Fruit fly (Drosophila melanogaster) whole organism, embryonic: ENCODE results near the gene DIP1.

Experiments
- Abd-B ChIP-seq: fragments of 200-800 bp; sonication (Bioruptor generic); optimal IDR thresholded peaks from 2 replicates; lab custom pipeline; 2018; ENCODE audit warnings: missing biosample characterization, mild to moderate bottlenecking, missing genetic modification characterization, moderate library complexity
- Bdp1 ChIP-seq: fragments of 200-800 bp; sonication (Bioruptor generic); optimal IDR thresholded peaks from 3 replicates; lab custom pipeline; 2016; ENCODE audit warnings: missing biosample characterization, missing genetic modification characterization
- CG10147 ChIP-seq: fragments of 200-800 bp; sonication (Bioruptor generic); optimal IDR thresholded peaks from 2 replicates; lab custom pipeline; 2019; ENCODE audit warnings: missing biosample characterization, mild to moderate bottlenecking, missing genetic modification characterization, moderate library complexity
- CG10366 ChIP-seq: fragments of 200-800 bp; sonication (Bioruptor generic); IDR thresholded peaks from 2 replicates; pipeline ENCODE4 v1.3.6; 2022; ENCODE audit warnings: missing biosample characterization, missing genetic modification characterization
- CG15073 ChIP-seq: fragments of 200-800 bp; sonication (Bioruptor generic); optimal IDR thresholded peaks from 2 replicates; lab custom pipeline; 2016; ENCODE audit warnings: missing biosample characterization, missing genetic modification characterization
- CG15269 ChIP-seq: fragments of 200-800 bp; sonication (Bioruptor generic); optimal IDR thresholded peaks from 2 replicates; lab custom pipeline; 2018; ENCODE audit warnings: missing biosample characterization, mild to moderate bottlenecking, missing genetic modification characterization, moderate library complexity
- CG17802 ChIP-seq: fragments of 200-800 bp; sonication (Bioruptor generic); optimal IDR thresholded peaks from 2 replicates; lab custom pipeline; 2018; ENCODE audit warnings: missing biosample characterization, mild to moderate bottlenecking, missing genetic modification characterization, moderate library complexity
- CG17829 ChIP-seq: fragments of 200-800 bp; optimal IDR thresholded peaks from 2 replicates; lab custom pipeline; 2019; ENCODE audit warnings: missing biosample characterization, mild to moderate bottlenecking, missing genetic modification characterization, moderate library complexity
- CG2712 ChIP-seq: fragments of 200-800 bp; optimal IDR thresholded peaks from 3 replicates; lab custom pipeline; 2019; ENCODE audit warnings: missing biosample characterization, mild to moderate bottlenecking, missing genetic modification characterization, moderate library complexity
- CG33557 ChIP-seq: fragments of 200-800 bp; sonication (Bioruptor generic); optimal IDR thresholded peaks from 2 replicates; lab custom pipeline; 2019; ENCODE audit warnings: missing biosample characterization, mild to moderate bottlenecking, missing genetic modification characterization, moderate library complexity
- CG3726 ChIP-seq: fragments of 200-800 bp; sonication (Bioruptor generic); IDR thresholded peaks from 3 replicates; pipeline ENCODE4, ENCODE4 v1.3.6; 2022; ENCODE audit warnings: missing biosample characterization, missing genetic modification characterization
- CG3838 ChIP-seq: fragments of 200-800 bp; sonication (Bioruptor generic); optimal IDR thresholded peaks from 3 replicates; lab custom pipeline; 2016; ENCODE audit warnings: missing biosample characterization, missing genetic modification characterization
- CG5953 ChIP-seq: fragments of 200-800 bp; sonication (Bioruptor generic); IDR thresholded peaks from 2 replicates; pipeline ENCODE4 v1.3.6; 2022; ENCODE audit warnings: missing biosample characterization, missing genetic modification characterization
- CG6175 ChIP-seq: fragments of 200-800 bp; sonication (Bioruptor generic); IDR thresholded peaks from 3 replicates; pipeline ENCODE4 v1.3.6; 2022; ENCODE audit warnings: missing biosample characterization, missing genetic modification characterization
- CG6254 ChIP-seq: fragments of 200-800 bp; sonication (Bioruptor generic); optimal IDR thresholded peaks from 3 replicates; lab custom pipeline; 2017; ENCODE audit warnings: mild to moderate bottlenecking, missing biosample characterization, missing genetic modification reagents, missing genetic modification characterization
- CG7271 ChIP-seq: fragments of 200-800 bp; sonication (Bioruptor generic); optimal IDR thresholded peaks from 2 replicates; lab custom pipeline; 2018; ENCODE audit warnings: missing biosample characterization, mild to moderate bottlenecking, missing genetic modification characterization, moderate library complexity
- CG7556 ChIP-seq: fragments of 200-800 bp; sonication (Bioruptor generic); optimal IDR thresholded peaks from 2 replicates; lab custom pipeline; 2017; ENCODE audit warnings: missing biosample characterization, mild to moderate bottlenecking, missing genetic modification characterization
- CG8089 ChIP-seq: fragments of 200-800 bp; sonication (Bioruptor generic); optimal IDR thresholded peaks from 3 replicates; lab custom pipeline; 2016; ENCODE audit warnings: missing biosample characterization, missing genetic modification characterization
- CG8290 ChIP-seq, 3 experiments: fragments of 200-800 bp; sonication (Bioruptor generic); optimal IDR thresholded peaks; 2 replicates each; lab custom pipeline; 2016 to 2019; ENCODE audit warnings: missing biosample characterization in 3 of 3, missing genetic modification characterization in 3 of 3, mild to moderate bottlenecking in 2 of 3, moderate library complexity in 1 of 3
- CG8388 ChIP-seq: fragments of 200-800 bp; sonication (Bioruptor generic); optimal IDR thresholded peaks from 2 replicates; lab custom pipeline; 2019; ENCODE audit warnings: missing biosample characterization, mild to moderate bottlenecking, missing genetic modification characterization, moderate library complexity
- CG9797 ChIP-seq: fragments of 200-800 bp; sonication (Bioruptor generic); optimal IDR thresholded peaks from 3 replicates; lab custom pipeline; 2018; ENCODE audit warnings: missing biosample characterization, mild to moderate bottlenecking, missing genetic modification characterization
- CrebB ChIP-seq: fragments of 200-800 bp; sonication (Bioruptor generic); optimal IDR thresholded peaks from 3 replicates; lab custom pipeline; 2018; ENCODE audit warnings: missing biosample characterization, mild to moderate bottlenecking, missing genetic modification characterization
- Dbx ChIP-seq: fragments of 200-800 bp; sonication (Bioruptor generic); IDR thresholded peaks from 3 replicates; pipeline ENCODE4 v1.3.6; 2022; ENCODE audit warnings: missing biosample characterization, missing genetic modification characterization
- E2f1 ChIP-seq: fragments of 200-800 bp; sonication (Bioruptor generic); IDR thresholded peaks from 2 replicates; pipeline ENCODE4 v1.3.6; 2022; ENCODE audit warnings: missing biosample characterization, missing genetic modification characterization
- E2f2 ChIP-seq: fragments of 200-800 bp; sonication (Bioruptor generic); IDR thresholded peaks from 2 replicates; pipeline ENCODE4 v1.3.6; 2022; ENCODE audit warnings: missing biosample characterization, missing genetic modification characterization
- Gug ChIP-seq: fragments of 200-800 bp; sonication (Bioruptor generic); IDR thresholded peaks from 4 replicates; pipeline ENCODE4 v1.3.6; 2022; ENCODE audit warnings: missing biosample characterization, missing genetic modification characterization
- Hr51 ChIP-seq, 2 experiments: fragments of 200-800 bp; sonication (Bioruptor generic); optimal IDR thresholded peaks; 2 replicates in 1 of 2; 3 replicates in 1 of 2; lab custom pipeline; 2016 to 2018; ENCODE audit warnings: missing biosample characterization in 2 of 2, missing genetic modification characterization in 2 of 2, mild to moderate bottlenecking in 1 of 2, moderate library complexity in 1 of 2
- Meics ChIP-seq: fragments of 200-800 bp; sonication (Bioruptor generic); optimal IDR thresholded peaks from 2 replicates; lab custom pipeline; 2017; ENCODE audit warnings: missing biosample characterization, mild to moderate bottlenecking, missing genetic modification characterization
- Mrtf ChIP-seq: fragments of 200-800 bp; sonication (Bioruptor generic); IDR thresholded peaks from 3 replicates; pipeline ENCODE4 v1.3.6; 2022; ENCODE audit warnings: missing biosample characterization, missing genetic modification characterization
- NC2β ChIP-seq: fragments of 200-800 bp; sonication (Bioruptor generic); optimal IDR thresholded peaks from 2 replicates; lab custom pipeline; 2016; ENCODE audit warnings: missing biosample characterization, missing genetic modification characterization
- Pdp1 ChIP-seq, 2 experiments: fragments of 200-800 bp; sonication (Bioruptor generic); optimal IDR thresholded peaks; 3 replicates each; lab custom pipeline; 2016; ENCODE audit warnings: missing biosample characterization in 2 of 2, missing genetic modification characterization in 2 of 2, mild to moderate bottlenecking in 1 of 2, moderate library complexity in 1 of 2
- Rfx ChIP-seq: fragments of 200-800 bp; sonication (Bioruptor generic); IDR thresholded peaks from 2 replicates; pipeline ENCODE4 v1.3.6; 2022; ENCODE audit warnings: missing biosample characterization, missing genetic modification characterization
- Side ChIP-seq: fragments of 200-800 bp; sonication (Bioruptor generic); optimal IDR thresholded peaks from 2 replicates; lab custom pipeline; 2016; ENCODE audit warnings: missing biosample characterization, missing genetic modification characterization
- Six4 ChIP-seq: fragments of 200-800 bp; sonication (Bioruptor generic); optimal IDR thresholded peaks from 2 replicates; lab custom pipeline; 2016; ENCODE audit warnings: missing biosample characterization, missing genetic modification characterization
- Sox100B ChIP-seq: fragments of 200-800 bp; sonication (Bioruptor generic); optimal IDR thresholded peaks from 3 replicates; lab custom pipeline; 2018; ENCODE audit warnings: missing biosample characterization, mild to moderate bottlenecking, missing genetic modification characterization
- al ChIP-seq: fragments of 200-800 bp; sonication (Bioruptor generic); IDR thresholded peaks from 2 replicates; pipeline ENCODE4 v1.3.6; 2022; ENCODE audit warnings: missing biosample characterization, missing genetic modification characterization
- disco-r ChIP-seq: fragments of 200-800 bp; sonication (Bioruptor generic); optimal IDR thresholded peaks from 2 replicates; lab custom pipeline; 2016; ENCODE audit warnings: missing biosample characterization, missing genetic modification characterization
- dpn ChIP-seq, 2 experiments: fragments of 200-800 bp; sonication (Bioruptor generic); optimal IDR thresholded peaks; 3 replicates each; lab custom pipeline; 2016; ENCODE audit warnings: missing biosample characterization in 2 of 2, missing genetic modification characterization in 2 of 2
- ems ChIP-seq: fragments of 200-800 bp; sonication (Bioruptor generic); optimal IDR thresholded peaks from 3 replicates; lab custom pipeline; 2016; ENCODE audit warnings: missing biosample characterization, missing genetic modification characterization
- gfzf ChIP-seq: fragments of 200-800 bp; sonication (Bioruptor generic); optimal IDR thresholded peaks from 2 replicates; lab custom pipeline; 2016; ENCODE audit warnings: missing biosample characterization, mild to moderate bottlenecking, missing genetic modification characterization, moderate library complexity
- gro ChIP-seq: fragments of 200-800 bp; sonication (Bioruptor generic); optimal IDR thresholded peaks from 2 replicates; lab custom pipeline; 2016; ENCODE audit warnings: missing biosample characterization, missing genetic modification characterization
- kah ChIP-seq: fragments of 200-800 bp; sonication (Bioruptor generic); optimal IDR thresholded peaks from 2 replicates; lab custom pipeline; 2018; ENCODE audit warnings: missing biosample characterization, mild to moderate bottlenecking, missing genetic modification characterization
- mld ChIP-seq: fragments of 200-800 bp; sonication (Bioruptor generic); IDR thresholded peaks from 3 replicates; pipeline ENCODE4 v1.3.6; 2022; ENCODE audit warnings: missing biosample characterization, missing genetic modification characterization; ENCODE audit not compliant: partially characterized antibody
- repo ChIP-seq: fragments of 200-800 bp; sonication (Bioruptor generic); optimal IDR thresholded peaks from 2 replicates; lab custom pipeline; 2016; ENCODE audit warnings: missing biosample characterization, missing genetic modification characterization
- sc ChIP-seq, 3 experiments: fragments of >200 bp in 2 of 3; fragments of 200-800 bp in 1 of 3; sonication (Bioruptor generic) in 1 of 3; optimal IDR thresholded peaks; 2 replicates in 2 of 3; 3 replicates in 1 of 3; lab custom pipeline; 2017; ENCODE audit warnings: mild to moderate bottlenecking in 1 of 3, missing biosample characterization in 1 of 3, missing genetic modification characterization in 1 of 3, missing genetic modification reagents in 1 of 3
- shn ChIP-seq: fragments of 200-800 bp; sonication (Bioruptor generic); optimal IDR thresholded peaks from 3 replicates; lab custom pipeline; 2016; ENCODE audit warnings: missing biosample characterization, missing genetic modification characterization
- sima ChIP-seq: fragments of 200-800 bp; sonication (Bioruptor generic); optimal IDR thresholded peaks from 2 replicates; lab custom pipeline; 2016; ENCODE audit warnings: missing biosample characterization, missing genetic modification characterization
- slp2 ChIP-seq: fragments of 200-800 bp; sonication (Bioruptor generic); optimal IDR thresholded peaks from 2 replicates; lab custom pipeline; 2016; ENCODE audit warnings: missing biosample characterization, missing genetic modification characterization
- tio ChIP-seq: fragments of 200-800 bp; sonication (Bioruptor generic); optimal IDR thresholded peaks from 2 replicates; lab custom pipeline; 2017; ENCODE audit warnings: missing biosample characterization, missing genetic modification characterization, inconsistent platforms
- tx ChIP-seq: fragments of 200-800 bp; sonication (Bioruptor generic); optimal IDR thresholded peaks from 2 replicates; lab custom pipeline; 2016; ENCODE audit warnings: missing biosample characterization, missing genetic modification characterization

Gene DIP1

dm6 chrX:21631452-21631851, 1.5 kb upstream of the DIP1 start (continued):
- TF ChIP-seq gro (GFP tag; lab: Kevin White, UChicago) (peak; percentile 63), NC2β (GFP tag; lab: Kevin White, UChicago) (peak; percentile 70), kah (GFP tag; lab: Kevin White, UChicago) (peak; percentile 50), CG8290 (GFP tag; optimal IDR thresholded peaks at IDR 0.05; lab: Kevin White, UChicago) (peak; percentile 32), CG8290 (tag; optimal IDR thresholded peaks at IDR 0.05; lab: Kevin White, UChicago) (peak in 1 of 2 experiments; percentile 31), CG7271 (tag; lab: Kevin White, UChicago) (peak; percentile 23), CG2712 (peak; percentile 81), CG6254 (peak; percentile 51), dpn (GFP tag; optimal IDR thresholded peaks at IDR 0.05; lab: Kevin White, UChicago) (peak; percentile 51 to 59), CG17802 (tag; lab: Kevin White, UChicago) (peak; percentile 32), disco-r (GFP tag; lab: Kevin White, UChicago) (peak; percentile 48), CG3838 (peak; percentile 29), CG15269 (tag; lab: Kevin White, UChicago) (peak; percentile 75), Gug (GFP tag; lab: Robert Waterston, UW) (peak; percentile 34; the same call in 1 of the 4 replicates), Bdp1 (GFP tag; lab: Kevin White, UChicago) (no peak), sc (optimal IDR thresholded peaks at IDR 0.05; lab: Kevin White, UChicago) (no peak), sc (GFP tag; optimal IDR thresholded peaks at IDR 0.05; lab: Kevin White, UChicago) (peak; percentile 51), Sox100B (GFP tag; lab: Kevin White, UChicago) (peak; percentile 73), shn (GFP tag; lab: Kevin White, UChicago) (peak; percentile 58), Six4 (GFP tag; lab: Kevin White, UChicago) (peak; percentile 65), E2f1 (GFP tag; lab: Robert Waterston, UW) (no peak; the same call in 1 of the 2 replicates), CG10366 (GFP tag; lab: Robert Waterston, UW) (peak; percentile 52), al (no peak), CG17829 (peak; percentile 78), mld (GFP tag; lab: Robert Waterston, UW) (no peak), ems (peak; percentile 68), tio (GFP tag; lab: Kevin White, UChicago) (peak; percentile 71), Side (GFP tag; lab: Kevin White, UChicago) (peak; percentile 49), Pdp1 (GFP tag; optimal IDR thresholded peaks at IDR 0.05; lab: Kevin White, UChicago) (peak; percentile 60 to 61), CrebB (peak; percentile 31), slp2 (GFP tag; lab: Kevin White, UChicago) (peak; percentile 52), E2f2 (GFP tag; lab: Robert Waterston, UW) (0 out of 2 replicates have a peak, but pooled peaks have one; percentile 46), Mrtf (GFP tag; lab: Robert Waterston, UW) (no peak), Abd-B (peak; percentile 56), repo (GFP tag; lab: Kevin White, UChicago) (peak; percentile 23), sima (GFP tag; lab: Kevin White, UChicago) (no peak), CG7556 (GFP tag; lab: Kevin White, UChicago) (peak; percentile 67), Hr51 (GFP tag; optimal IDR thresholded peaks at IDR 0.05; lab: Kevin White, UChicago) (peak; percentile 27 to 71), CG8089 (GFP tag; lab: Kevin White, UChicago) (peak; percentile 69), gfzf (GFP tag; lab: Kevin White, UChicago) (peak; percentile 33), CG3726 (GFP tag; lab: Robert Waterston, UW) (no peak), Dbx (GFP tag; lab: Robert Waterston, UW) (no peak), CG9797 (GFP tag; lab: Kevin White, UChicago) (no peak), CG8388 (GFP tag; lab: Kevin White, UChicago) (peak; percentile 73), CG10147 (peak; percentile 36), Rfx (GFP tag; lab: Robert Waterston, UW) (no peak), CG5953 (GFP tag; lab: Robert Waterston, UW) (no peak), CG6175 (GFP tag; lab: Robert Waterston, UW) (no peak), CG33557 (GFP tag; lab: Kevin White, UChicago) (peak; percentile 74), tx (GFP tag; lab: Kevin White, UChicago) (peak; percentile 48), Meics (GFP tag; lab: Kevin White, UChicago) (peak; percentile 59), CG15073 (no peak)
